Worm (Caenorhabditis elegans): ENCODE results near the gene nhr-167.

The nhr-167 gene

ce11 chrX:11982065-11982464, at the start of gene nhr-167:
Gene nhr-167, minus strand, starts transcription at chrX:11982085.
- TF ChIP-seq sea-1 (GFP tag; conservative IDR thresholded peaks at IDR 0.05), result no peak
- TF ChIP-seq pes-1 (GFP tag; IDR thresholded peaks at IDR 0.05), result no peak
- TF ChIP-seq scrt-1 (GFP tag; IDR thresholded peaks at IDR 0.05), result no peak
- TF ChIP-seq tbx-11 (GFP tag; IDR thresholded peaks at IDR 0.05), result no peak
- TF ChIP-seq ama-1 (optimal IDR thresholded peaks at IDR 0.05), result no peak
- no peak for TF ChIP-seq flt-1 (GFP tag; IDR thresholded peaks at IDR 0.05)
- no peak for TF ChIP-seq B0310.2 (tag; optimal IDR thresholded peaks at IDR 0.05)
- TF ChIP-seq aly-1 (tag; optimal IDR thresholded peaks at IDR 0.05), result no peak
- no peak for TF ChIP-seq F13C5.2 (tag; optimal IDR thresholded peaks at IDR 0.05)
- TF ChIP-seq hmbx-1 (tag; optimal IDR thresholded peaks at IDR 0.05), result no peak
- no peak for TF ChIP-seq tbx-37 (GFP tag; conservative IDR thresholded peaks at IDR 0.05)
- TF ChIP-seq tra-4 (tag; optimal IDR thresholded peaks at IDR 0.05), result no peak
- TF ChIP-seq ets-7 (tag; optimal IDR thresholded peaks at IDR 0.05), result no peak
- TF ChIP-seq ceh-36 (tag; optimal IDR thresholded peaks at IDR 0.05), result no peak
- no peak for TF ChIP-seq hmg-4 (GFP tag; optimal IDR thresholded peaks at IDR 0.05)
- TF ChIP-seq hnd-1 (tag; optimal IDR thresholded peaks at IDR 0.05), result no peak
- no peak for TF ChIP-seq ceh-13 (GFP tag; optimal IDR thresholded peaks at IDR 0.05)

- TF ChIP-seq flt-1 (GFP tag; IDR thresholded peaks at IDR 0.05) (no peak), pes-1 (GFP tag; IDR thresholded peaks at IDR 0.05) (no peak), F13C5.2 (tag; optimal IDR thresholded peaks at IDR 0.05) (no peak), sea-1 (GFP tag; conservative IDR thresholded peaks at IDR 0.05) (no peak), ceh-13 (GFP tag; optimal IDR thresholded peaks at IDR 0.05) (no peak), aly-1 (tag; optimal IDR thresholded peaks at IDR 0.05) (no peak), hmg-4 (GFP tag; optimal IDR thresholded peaks at IDR 0.05) (no peak), tbx-37 (GFP tag; conservative IDR thresholded peaks at IDR 0.05) (no peak), tra-4 (tag; optimal IDR thresholded peaks at IDR 0.05) (no peak), tbx-11 (GFP tag; IDR thresholded peaks at IDR 0.05) (no peak), ets-7 (tag; optimal IDR thresholded peaks at IDR 0.05) (no peak), B0310.2 (tag; optimal IDR thresholded peaks at IDR 0.05) (no peak), ceh-36 (tag; optimal IDR thresholded peaks at IDR 0.05) (no peak), hmbx-1 (tag; optimal IDR thresholded peaks at IDR 0.05) (no peak), hnd-1 (tag; optimal IDR thresholded peaks at IDR 0.05) (no peak)
Measured at ce11 chrX:12025070-12025789, 43.3 kb upstream of the nhr-167 start, which contains the start of gene B0198.2. Gene B0198.2, plus strand, starts transcription at chrX:12025739.

ce11 chrX:12022496-12022895, 40.6 kb upstream of the nhr-167 start:
- no peak for TF ChIP-seq tbx-11 (GFP tag; IDR thresholded peaks at IDR 0.05)
- no peak for TF ChIP-seq hmbx-1 (tag; optimal IDR thresholded peaks at IDR 0.05)
- no peak for TF ChIP-seq F13C5.2 (tag; optimal IDR thresholded peaks at IDR 0.05)
- no peak for TF ChIP-seq hmg-4 (GFP tag; optimal IDR thresholded peaks at IDR 0.05)
- no peak for TF ChIP-seq ets-7 (tag; optimal IDR thresholded peaks at IDR 0.05)
- no peak for TF ChIP-seq aly-1 (tag; optimal IDR thresholded peaks at IDR 0.05)
- no peak for TF ChIP-seq tbx-37 (GFP tag; conservative IDR thresholded peaks at IDR 0.05)
- no peak for TF ChIP-seq flt-1 (GFP tag; IDR thresholded peaks at IDR 0.05)
- TF ChIP-seq B0310.2 (tag; optimal IDR thresholded peaks at IDR 0.05), result no peak
- no peak for TF ChIP-seq pes-1 (GFP tag; IDR thresholded peaks at IDR 0.05)
- TF ChIP-seq ama-1 (optimal IDR thresholded peaks at IDR 0.05), result no peak
- no peak for TF ChIP-seq scrt-1 (GFP tag; IDR thresholded peaks at IDR 0.05)
- TF ChIP-seq hnd-1 (tag; optimal IDR thresholded peaks at IDR 0.05), result no peak
- no peak for TF ChIP-seq sea-1 (GFP tag; conservative IDR thresholded peaks at IDR 0.05)
- no peak for TF ChIP-seq ceh-36 (tag; optimal IDR thresholded peaks at IDR 0.05)

ce11 chrX:12021446-12021845, 39.6 kb upstream of the nhr-167 start:
- TF ChIP-seq hnd-1 (tag; optimal IDR thresholded peaks at IDR 0.05) (no peak), scrt-1 (GFP tag; IDR thresholded peaks at IDR 0.05) (no peak), aly-1 (tag; optimal IDR thresholded peaks at IDR 0.05) (no peak), hmg-4 (GFP tag; optimal IDR thresholded peaks at IDR 0.05) (no peak), tbx-37 (GFP tag; conservative IDR thresholded peaks at IDR 0.05) (no peak), ceh-13 (GFP tag; optimal IDR thresholded peaks at IDR 0.05) (no peak), hmbx-1 (tag; optimal IDR thresholded peaks at IDR 0.05) (no peak), ets-7 (tag; optimal IDR thresholded peaks at IDR 0.05) (no peak), flt-1 (GFP tag; IDR thresholded peaks at IDR 0.05) (no peak), B0310.2 (tag; optimal IDR thresholded peaks at IDR 0.05) (no peak), pes-1 (GFP tag; IDR thresholded peaks at IDR 0.05) (no peak), tra-4 (tag; optimal IDR thresholded peaks at IDR 0.05) (no peak), F13C5.2 (tag; optimal IDR thresholded peaks at IDR 0.05) (no peak), tbx-11 (GFP tag; IDR thresholded peaks at IDR 0.05) (no peak), ceh-36 (tag; optimal IDR thresholded peaks at IDR 0.05) (no peak), ama-1 (optimal IDR thresholded peaks at IDR 0.05) (no peak), sea-1 (GFP tag; conservative IDR thresholded peaks at IDR 0.05) (no peak)

- TF ChIP-seq sea-1 (GFP tag; conservative IDR thresholded peaks at IDR 0.05) (no peak), ceh-13 (GFP tag; optimal IDR thresholded peaks at IDR 0.05) (no peak), aly-1 (tag; optimal IDR thresholded peaks at IDR 0.05) (no peak), F13C5.2 (tag; optimal IDR thresholded peaks at IDR 0.05) (peak; percentile 47), tbx-37 (GFP tag; conservative IDR thresholded peaks at IDR 0.05) (0 out of 2 replicates have a peak, but pooled peaks have one; percentile 8), scrt-1 (GFP tag; IDR thresholded peaks at IDR 0.05) (no peak), hmbx-1 (tag; optimal IDR thresholded peaks at IDR 0.05) (no peak), tbx-11 (GFP tag; IDR thresholded peaks at IDR 0.05) (no peak), ets-7 (tag; optimal IDR thresholded peaks at IDR 0.05) (no peak), pes-1 (GFP tag; IDR thresholded peaks at IDR 0.05) (no peak), tra-4 (tag; optimal IDR thresholded peaks at IDR 0.05) (no peak), ceh-36 (tag; optimal IDR thresholded peaks at IDR 0.05) (no peak)
Measured at ce11 chrX:12017908-12018479, 36.1 kb upstream of the nhr-167 start, which contains the start of the genes nmat-1 and ucr-2.1. Gene nmat-1, minus strand, starts transcription at chrX:12018043. Gene ucr-2.1, plus strand, starts transcription at chrX:12018429.

ce11 chrX:12007905-12008466, 26.1 kb upstream of the nhr-167 start:
- TF ChIP-seq scrt-1 (GFP tag; IDR thresholded peaks at IDR 0.05), result no peak
- TF ChIP-seq B0310.2 (tag; optimal IDR thresholded peaks at IDR 0.05), result no peak
- no peak for TF ChIP-seq ceh-13 (GFP tag; optimal IDR thresholded peaks at IDR 0.05)
- TF ChIP-seq tbx-11 (GFP tag; IDR thresholded peaks at IDR 0.05), result no peak

Data from whole organism, early embryonic.